Fruit fly (Drosophila melanogaster): ENCODE data around the gene CG10333.

- TF ChIP-seq kay (GFP tag; ENCODE audit: borderline replicate concordance) (peak; percentile 70), Crg-1 (GFP tag; optimal IDR thresholded peaks at IDR 0.05) (peak; percentile 24), pad (GFP tag; optimal IDR thresholded peaks at IDR 0.05) (no peak), CG7045 (GFP tag; optimal IDR thresholded peaks at IDR 0.05) (peak; percentile 52), Hr96 (GFP tag; optimal IDR thresholded peaks at IDR 0.05) (no peak), CG7101 (tag; optimal IDR thresholded peaks at IDR 0.05) (peak; percentile 66), Mnt (GFP tag; optimal IDR thresholded peaks at IDR 0.05) (no peak), CG1620 (GFP tag; optimal IDR thresholded peaks at IDR 0.05) (no peak), tj (GFP tag; optimal IDR thresholded peaks at IDR 0.05) (peak; percentile 23)
Observed at dm6 chr2L:18557965-18558537, 48.6 kb upstream of the CG10333 start.
